Worm (Caenorhabditis elegans) whole organism, L3 larva: Measurements from ENCODE around the gene F59A2.5.

Experiments
- ama-1 ChIP-seq: fragments of 150-350 bp; optimal IDR thresholded peaks from 2 replicates; lab custom pipeline; 2018
- ceh-16 ChIP-seq: sonication (generic microtip); optimal IDR thresholded peaks from 2 replicates; lab custom pipeline; 2017; ENCODE audit warnings: missing biosample characterization, missing genetic modification characterization
- ceh-28 ChIP-seq: fragments of 150-350 bp; optimal IDR thresholded peaks from 2 replicates; lab custom pipeline; 2014; ENCODE audit warnings: missing biosample characterization, missing genetic modification reagents, missing genetic modification characterization
- ceh-9 ChIP-seq: sonication (generic microtip); optimal IDR thresholded peaks from 2 replicates; lab custom pipeline; 2018; ENCODE audit warnings: missing biosample characterization, missing genetic modification characterization
- daf-12 ChIP-seq: fragments of 150-350 bp; optimal IDR thresholded peaks from 2 replicates; lab custom pipeline; 2014; ENCODE audit warnings: missing biosample characterization, missing genetic modification reagents, missing genetic modification characterization
- elt-1 ChIP-seq: fragments of 150-350 bp; optimal IDR thresholded peaks from 2 replicates; lab custom pipeline; 2014; ENCODE audit warnings: missing biosample characterization, missing genetic modification characterization
- nhr-12 ChIP-seq: fragments of 150-350 bp; optimal IDR thresholded peaks from 2 replicates; lab custom pipeline; 2014; ENCODE audit warnings: missing biosample characterization, missing genetic modification characterization
- nhr-237 ChIP-seq: fragments of 150-350 bp; optimal IDR thresholded peaks from 2 replicates; lab custom pipeline; 2014; ENCODE audit warnings: missing biosample characterization, missing genetic modification characterization
- nhr-76 ChIP-seq: fragments of 150-350 bp; sonication (generic microtip); optimal IDR thresholded peaks from 5 replicates; lab custom pipeline; 2014; ENCODE audit warnings: missing biosample characterization, missing genetic modification characterization
- nhr-77 ChIP-seq: fragments of 150-350 bp; optimal IDR thresholded peaks from 2 replicates; lab custom pipeline; 2014; ENCODE audit warnings: missing biosample characterization, missing genetic modification characterization
- sea-2 ChIP-seq: fragments of 150-350 bp; sonication (generic microtip); optimal IDR thresholded peaks from 4 replicates; lab custom pipeline; 2014; ENCODE audit warnings: missing biosample characterization, missing genetic modification reagents, missing genetic modification characterization
- skn-1 ChIP-seq: fragments of 150-350 bp; optimal IDR thresholded peaks from 2 replicates; lab custom pipeline; 2014; ENCODE audit warnings: missing biosample characterization, missing genetic modification characterization
- snpc-4 ChIP-seq: fragments of 150-350 bp; optimal IDR thresholded peaks from 2 replicates; lab custom pipeline; 2014; ENCODE audit warnings: missing biosample characterization, missing genetic modification characterization
- unc-62 ChIP-seq: fragments of 150-350 bp; sonication (generic microtip); optimal IDR thresholded peaks from 4 replicates; lab custom pipeline; 2014; ENCODE audit warnings: missing biosample characterization, missing genetic modification reagents, missing genetic modification characterization

DNA sequence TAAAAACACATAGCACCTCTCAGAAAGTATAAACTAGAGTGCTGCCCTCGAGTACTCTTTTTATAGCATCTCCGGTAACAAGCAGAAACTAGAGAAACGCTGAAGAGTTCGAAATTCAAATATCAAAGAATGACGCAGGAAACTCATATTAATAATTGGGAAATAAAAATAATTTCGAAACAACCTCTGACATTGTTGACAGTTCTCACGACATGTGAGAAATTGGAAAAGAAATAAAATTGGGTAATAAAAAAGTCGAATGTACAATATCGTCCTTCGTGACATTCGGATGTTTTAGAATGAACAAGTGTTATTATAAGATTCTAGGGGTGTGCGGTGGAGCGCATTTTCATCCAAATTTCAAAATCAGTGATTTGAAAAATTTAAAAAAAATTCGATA, 32.4 kb upstream of the F59A2.5 start:
- no peak for TF ChIP-seq elt-1 (tag; lab: Kevin White, UChicago)
- no peak for TF ChIP-seq ceh-28 (tag; lab: Kevin White, UChicago)
- TF ChIP-seq ama-1 (lab: Kevin White, UChicago) = no peak
- TF ChIP-seq nhr-77 (tag; lab: Kevin White, UChicago) = no peak
- TF ChIP-seq nhr-237 = no peak
- no peak for TF ChIP-seq daf-12 (tag; lab: Kevin White, UChicago)
- TF ChIP-seq unc-62 = no peak
- TF ChIP-seq sea-2 (GFP tag; lab: Kevin White, UChicago) = no peak
- TF ChIP-seq skn-1 (tag; lab: Kevin White, UChicago) = no peak
- no peak for TF ChIP-seq nhr-12 (tag; lab: Kevin White, UChicago)
- TF ChIP-seq snpc-4 (tag; lab: Kevin White, UChicago) = no peak
- no peak for TF ChIP-seq ceh-9 (tag; lab: Kevin White, UChicago)
- TF ChIP-seq ceh-16 = no peak
- no peak for TF ChIP-seq nhr-76 (tag; lab: Kevin White, UChicago)
